Fruit fly (Drosophila melanogaster) Kc167 (cell line): ENCODE data around the gene CG4598.

Experiments used
- Myc ChIP-seq: fragments of >200 bp; optimal IDR thresholded peaks from 2 replicates; lab custom pipeline; 2017; ENCODE audit warnings: missing external identifiers
- Sin3A ChIP-seq: fragments of >200 bp; optimal IDR thresholded peaks from 2 replicates; lab custom pipeline; 2018; ENCODE audit warnings: missing external identifiers
- h ChIP-seq: fragments of >200 bp; optimal IDR thresholded peaks from 3 replicates; lab custom pipeline; 2018; ENCODE audit warnings: missing external identifiers
- insv ChIP-seq: fragments of >200 bp; optimal IDR thresholded peaks from 3 replicates; lab custom pipeline; 2018; ENCODE audit warnings: missing external identifiers
- psq ChIP-seq: fragments of >200 bp; optimal IDR thresholded peaks from 2 replicates; lab custom pipeline; 2017; ENCODE audit warnings: missing external identifiers
- ttk ChIP-seq: sonication (Bioruptor generic); optimal IDR thresholded peaks from 2 replicates; lab custom pipeline; 2017; ENCODE audit warnings: missing external identifiers

Gene CG4598

DNA sequence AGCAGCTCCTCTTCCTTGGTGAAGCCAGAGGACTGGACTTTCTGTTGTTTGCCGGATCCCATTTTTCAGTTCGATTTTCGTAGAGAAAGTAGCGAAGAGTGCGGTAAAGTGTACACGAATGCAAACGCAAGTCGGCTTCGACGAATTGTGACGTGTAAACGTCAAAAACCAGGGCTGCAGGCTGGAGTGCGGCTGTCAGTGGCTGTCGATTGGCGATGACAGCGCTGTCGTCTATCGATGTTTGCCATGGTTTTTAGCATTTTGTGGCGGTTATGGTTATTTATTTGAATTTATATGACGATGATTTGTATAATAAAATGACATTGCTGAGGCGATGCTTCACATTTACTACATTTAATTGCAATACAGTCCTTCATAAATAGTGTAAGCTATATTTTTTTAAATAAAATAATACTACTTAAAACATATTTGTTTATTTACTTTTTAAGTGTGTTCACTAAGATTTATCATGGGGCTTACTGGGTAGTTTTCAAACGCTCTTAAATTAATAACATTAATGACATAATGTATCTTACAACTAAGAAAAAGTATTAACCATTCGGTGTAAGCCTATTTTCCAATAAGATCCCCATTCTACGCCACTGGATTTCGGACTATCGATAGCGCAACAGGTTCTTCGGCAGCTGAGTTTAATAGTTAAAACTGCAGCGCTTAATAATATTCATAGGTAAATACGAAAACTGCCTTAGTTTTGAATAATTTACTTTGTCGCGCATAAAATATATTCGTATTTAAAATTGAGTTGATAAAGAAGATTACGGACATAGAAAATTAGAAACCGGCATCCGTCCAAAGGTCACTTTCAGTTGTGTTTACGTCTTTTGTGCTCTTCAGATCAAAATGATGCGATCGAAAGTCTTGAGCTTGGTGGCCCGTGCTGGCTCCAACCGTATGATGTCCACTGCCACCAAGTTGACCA, at the start of gene CG4598, which contains the start of gene CG5885:
TSS of gene CG4598 (plus strand) at position 599 of the 940 bp plus-strand sequence.
TSS of gene CG5885 (minus strand) at position 311 of the 940 bp plus-strand sequence.
- TF ChIP-seq Myc (lab: Kevin White, UChicago) (no peak), ttk (lab: Kevin White, UChicago) (no peak), psq (lab: Kevin White, UChicago) (no peak), h (no peak), insv (no peak), Sin3A (no peak)

DNA sequence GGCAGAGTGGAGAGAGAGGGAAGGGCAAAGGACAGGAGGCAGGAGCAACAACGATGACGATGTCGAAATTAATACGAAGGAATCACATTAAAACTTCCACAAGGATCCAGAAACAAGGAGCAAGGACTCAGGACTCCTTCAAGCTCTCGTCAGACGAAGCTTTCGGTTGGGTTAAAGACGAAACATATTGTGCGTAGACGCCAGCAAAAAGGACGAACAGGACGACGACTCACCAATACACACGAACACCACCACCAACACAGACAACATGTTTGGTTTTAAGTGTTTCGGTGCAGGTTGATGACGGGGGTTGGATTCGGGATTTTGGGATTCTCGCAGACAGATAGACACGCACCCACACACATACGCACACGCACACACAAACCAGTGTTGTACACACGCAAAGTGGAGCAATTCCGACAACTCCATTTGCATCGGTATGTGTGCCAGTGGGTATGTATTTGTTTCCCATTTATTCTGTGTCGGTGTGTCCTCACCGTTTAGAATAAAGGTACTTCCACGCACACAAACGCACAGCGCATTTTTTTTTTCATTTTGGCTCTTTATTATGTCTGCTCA, 35.9 kb upstream of the CG4598 start:
- TF ChIP-seq psq (lab: Kevin White, UChicago) (no peak), ttk (lab: Kevin White, UChicago) (no peak), Myc (lab: Kevin White, UChicago) (no peak), Sin3A (no peak), h (no peak)

DNA sequence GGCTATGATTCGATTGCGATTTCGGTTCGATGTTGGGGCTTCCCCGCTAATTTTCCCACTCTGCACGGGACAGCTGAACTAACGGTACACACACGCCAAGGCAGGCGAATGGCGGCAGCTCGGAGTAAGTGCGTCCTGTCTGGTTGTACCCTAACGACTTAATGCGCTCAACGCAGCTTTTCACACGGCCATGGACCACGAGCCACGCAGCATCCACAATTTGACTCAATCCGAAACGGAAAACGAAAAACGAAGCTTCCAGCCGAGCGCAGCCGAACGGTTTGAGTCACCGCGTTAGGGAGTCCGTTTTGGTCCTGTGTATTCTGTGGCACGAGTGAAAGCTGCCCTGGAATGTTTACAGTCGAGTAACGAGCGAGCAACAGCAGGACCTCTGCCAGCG, 32.3 kb upstream of the CG4598 start, which contains the start of gene nAChRalpha6:
TSS of gene nAChRalpha6 (minus strand) at position 165 of the 400 bp plus-strand sequence.
- no peak for TF ChIP-seq psq (lab: Kevin White, UChicago)
- no peak for TF ChIP-seq ttk (lab: Kevin White, UChicago)
- TF ChIP-seq Myc (lab: Kevin White, UChicago) = no peak
- TF ChIP-seq Sin3A = no peak

- no peak for TF ChIP-seq psq (lab: Kevin White, UChicago)
- TF ChIP-seq Myc (lab: Kevin White, UChicago) = no peak
- no peak for TF ChIP-seq ttk (lab: Kevin White, UChicago)
- no peak for TF ChIP-seq h
- no peak for TF ChIP-seq Sin3A
- TF ChIP-seq insv = no peak
Observed at dm6 chr2L:9887856-9888269, 30.6 kb upstream of the CG4598 start, which contains the start of gene Fkbp59. Fkbp59 (plus strand) TSS chr2L:9888005.

- TF ChIP-seq psq (lab: Kevin White, UChicago) (no peak), ttk (lab: Kevin White, UChicago) (no peak), Sin3A (no peak), h (no peak), insv (no peak), Myc (lab: Kevin White, UChicago) (no peak)
Observed at dm6 chr2L:9890576-9890975, 27.8 kb upstream of the CG4598 start, which contains the start of the genes CG34183 and CG4537. CG34183 (minus strand) TSS chr2L:9890772. CG4537 (plus strand) TSS chr2L:9890885.

- TF ChIP-seq Sin3A (no peak), h (no peak), Myc (lab: Kevin White, UChicago) (no peak), insv (no peak), psq (lab: Kevin White, UChicago) (no peak), ttk (lab: Kevin White, UChicago) (no peak)
Observed at dm6 chr2L:9893183-9893582, 25.2 kb upstream of the CG4598 start, which contains the start of gene mtDNA-helicase. mtDNA-helicase (minus strand) TSS chr2L:9893446.

DNA sequence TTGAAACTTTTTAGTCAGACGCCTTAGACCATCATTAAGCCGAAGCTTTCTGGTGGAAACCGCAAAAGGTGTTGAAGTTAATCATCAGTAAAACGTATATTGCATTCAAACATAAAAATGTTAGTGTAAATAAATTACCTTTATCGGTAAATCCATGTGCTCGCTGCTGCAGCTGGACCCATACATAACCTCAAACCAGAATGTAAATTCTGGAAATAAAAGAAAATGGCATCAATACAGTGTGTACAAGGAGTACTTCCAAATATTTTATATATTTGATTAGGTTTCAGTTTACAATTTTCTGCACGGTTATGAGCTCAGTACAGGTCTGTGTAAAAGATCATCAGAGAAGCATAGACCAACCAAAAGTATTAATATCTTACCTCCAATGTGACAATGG, 24.2 kb upstream of the CG4598 start:
- TF ChIP-seq Myc (lab: Kevin White, UChicago) (no peak), psq (lab: Kevin White, UChicago) (no peak), h (no peak), Sin3A (no peak), ttk (lab: Kevin White, UChicago) (no peak), insv (no peak)

DNA sequence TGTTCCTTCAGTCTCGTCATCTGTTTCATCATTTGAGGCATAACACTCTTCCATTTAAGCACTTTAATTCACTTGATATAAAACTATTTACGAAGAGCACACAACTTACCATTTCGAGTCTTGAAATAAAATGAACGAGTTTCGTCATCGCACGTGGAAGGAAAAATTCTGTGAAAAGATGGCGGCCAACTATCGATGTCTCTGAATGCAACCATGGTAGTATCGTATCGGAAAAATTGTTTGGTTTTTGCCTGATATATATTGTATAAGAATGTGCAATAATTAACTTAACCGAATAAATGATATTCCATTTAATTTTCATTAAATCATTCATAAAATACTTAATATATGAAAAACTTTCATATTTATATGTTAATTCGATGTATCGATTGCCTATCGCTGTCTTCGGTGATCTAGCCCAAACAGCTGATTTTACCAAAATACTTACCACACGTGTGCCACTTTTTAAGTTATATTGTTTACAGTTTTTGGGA, 23.5 kb upstream of the CG4598 start, which contains the start of gene Bka:
TSS of gene Bka (plus strand) at position 417 of the 494 bp plus-strand sequence.
- TF ChIP-seq Myc (lab: Kevin White, UChicago) = no peak
- TF ChIP-seq insv = no peak
- TF ChIP-seq Sin3A = no peak
- no peak for TF ChIP-seq ttk (lab: Kevin White, UChicago)
- TF ChIP-seq psq (lab: Kevin White, UChicago) = no peak
- TF ChIP-seq h = no peak

DNA sequence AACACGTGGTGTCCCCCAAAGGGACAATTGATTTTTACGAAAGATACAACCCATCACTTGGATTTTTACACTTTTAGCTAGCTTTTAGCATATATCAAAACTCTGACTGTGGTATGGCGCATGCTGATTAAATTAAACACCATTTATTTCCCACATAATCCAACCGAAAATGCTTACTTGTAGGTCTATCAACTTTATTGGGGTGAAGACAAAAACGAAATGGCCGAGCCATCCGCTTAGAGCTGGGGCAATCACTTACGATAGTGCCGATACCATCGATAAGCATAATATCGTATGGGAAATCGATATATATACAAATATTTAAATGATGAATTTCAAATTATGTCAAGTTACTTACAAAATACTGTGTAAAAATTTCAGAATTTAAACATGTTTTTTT, 21.1 kb upstream of the CG4598 start, which contains the start of gene RpS2:
TSS of gene RpS2 (minus strand) at position 257 of the 400 bp plus-strand sequence.
- TF ChIP-seq insv (no peak), Sin3A (no peak), Myc (lab: Kevin White, UChicago) (no peak), h (no peak), ttk (lab: Kevin White, UChicago) (no peak), psq (lab: Kevin White, UChicago) (no peak)

- TF ChIP-seq Sin3A = no peak
- TF ChIP-seq h = no peak
- no peak for TF ChIP-seq insv
Observed at dm6 chr2L:9903028-9903427, 15.4 kb upstream of the CG4598 start, which contains the start of gene Muc30E. Muc30E (minus strand) TSS chr2L:9903128.

dm6 chr2L:9906641-9907040, 11.8 kb upstream of the CG4598 start:
- TF ChIP-seq psq (lab: Kevin White, UChicago) (no peak), Sin3A (no peak), ttk (lab: Kevin White, UChicago) (no peak), Myc (lab: Kevin White, UChicago) (no peak), insv (no peak)
